Fruit fly (Drosophila melanogaster) whole organism, wandering third instar larva: ENCODE measurements around the gene CG18787.

Experiments
- Abd-B ChIP-seq: fragments of >200 bp; optimal IDR thresholded peaks from 2 replicates; lab custom pipeline; 2017; ENCODE audit warnings: missing biosample characterization, missing genetic modification characterization
- CG32264 ChIP-seq: fragments of 200-800 bp; sonication (Bioruptor generic); optimal IDR thresholded peaks from 2 replicates; lab custom pipeline; 2016; ENCODE audit warnings: missing biosample characterization, missing genetic modification characterization
- CG9705 ChIP-seq: fragments of 200-800 bp; sonication (Bioruptor generic); optimal IDR thresholded peaks from 2 replicates; lab custom pipeline; 2018; ENCODE audit warnings: missing biosample characterization, mild to moderate bottlenecking, missing genetic modification characterization
- CrebA ChIP-seq: fragments of 200-800 bp; sonication (Bioruptor generic); optimal IDR thresholded peaks from 2 replicates; lab custom pipeline; 2016; ENCODE audit warnings: missing biosample characterization, mild to moderate bottlenecking, missing genetic modification characterization, borderline replicate concordance
- Dfd ChIP-seq: fragments of >200 bp; optimal IDR thresholded peaks from 2 replicates; lab custom pipeline; 2017; ENCODE audit warnings: missing biosample characterization, missing genetic modification characterization
- Dif ChIP-seq: fragments of 200-275, 200-300 bp; sonication (Bioruptor generic); optimal IDR thresholded peaks from 2 replicates; lab custom pipeline; 2018; ENCODE audit warnings: missing biosample characterization, missing genetic modification characterization; ENCODE audit not compliant: partially characterized antibody
- GATAd ChIP-seq: sonication (Bioruptor generic); optimal IDR thresholded peaks from 2 replicates; lab custom pipeline; 2016; ENCODE audit warnings: missing biosample characterization, missing genetic modification characterization
- HLH106 ChIP-seq: fragments of 200-800 bp; optimal IDR thresholded peaks from 3 replicates; lab custom pipeline; 2019; ENCODE audit warnings: missing biosample characterization, mild to moderate bottlenecking, missing genetic modification characterization, moderate library complexity
- Hr78 ChIP-seq: fragments of >200 bp; optimal IDR thresholded peaks from 2 replicates; lab custom pipeline; 2017; ENCODE audit warnings: missing biosample characterization, missing genetic modification characterization
- Hr83 ChIP-seq: fragments of 200-300 bp; sonication (Bioruptor generic); optimal IDR thresholded peaks from 2 replicates; lab custom pipeline; 2016; ENCODE audit warnings: missing biosample characterization, mild to moderate bottlenecking, missing genetic modification characterization, moderate library complexity; ENCODE audit not compliant: poor library complexity, severe bottlenecking
- Jra ChIP-seq: sonication (Bioruptor generic); optimal IDR thresholded peaks from 2 replicates; lab custom pipeline; 2016; ENCODE audit warnings: missing biosample characterization, missing genetic modification characterization
- Mio ChIP-seq: sonication (Bioruptor generic); optimal IDR thresholded peaks from 2 replicates; lab custom pipeline; 2016; ENCODE audit warnings: missing biosample characterization, missing genetic modification characterization
- N ChIP-seq: fragments of >200 bp; optimal IDR thresholded peaks from 2 replicates; lab custom pipeline; 2018; ENCODE audit warnings: missing biosample characterization, missing external identifiers, missing genetic modification characterization
- OdsH ChIP-seq: fragments of 200-800 bp; sonication (Bioruptor generic); optimal IDR thresholded peaks from 2 replicates; lab custom pipeline; 2016; ENCODE audit warnings: missing biosample characterization, mild to moderate bottlenecking, missing genetic modification characterization
- Rel ChIP-seq, 2 experiments: fragments of 200-800 bp; sonication (Bioruptor generic) in 1 of 2; optimal IDR thresholded peaks; 2 replicates in 1 of 2; 3 replicates in 1 of 2; lab custom pipeline; 2016 to 2019; ENCODE audit warnings: mild to moderate bottlenecking in 2 of 2, missing biosample characterization in 2 of 2, missing genetic modification characterization in 2 of 2, moderate library complexity in 1 of 2
- Sp1 ChIP-seq: fragments of 200-800 bp; sonication (Bioruptor generic); optimal IDR thresholded peaks from 3 replicates; lab custom pipeline; 2019; ENCODE audit warnings: missing biosample characterization, mild to moderate bottlenecking, missing genetic modification characterization, moderate library complexity
- Vsx2 ChIP-seq: fragments of 200-300, 225-300 bp; sonication (Bioruptor generic); optimal IDR thresholded peaks from 2 replicates; lab custom pipeline; 2018; ENCODE audit warnings: missing biosample characterization, missing genetic modification characterization; ENCODE audit not compliant: partially characterized antibody
- br ChIP-seq: fragments of 200-800 bp; sonication (Bioruptor generic); optimal IDR thresholded peaks from 2 replicates; lab custom pipeline; 2016; ENCODE audit warnings: missing biosample characterization, missing genetic modification characterization
- brk ChIP-seq: fragments of 200-800 bp; sonication (Bioruptor generic); optimal IDR thresholded peaks from 2 replicates; lab custom pipeline; 2016; ENCODE audit warnings: missing biosample characterization, mild to moderate bottlenecking, missing genetic modification characterization
- dl ChIP-seq, 2 experiments: fragments of 175-275, 200-275 bp in 1 of 2; fragments of 200-275 bp in 1 of 2; sonication (Bioruptor generic); optimal IDR thresholded peaks; lab custom pipeline; 2018; ENCODE audit warnings: mild to moderate bottlenecking in 2 of 2, missing biosample characterization in 2 of 2, missing genetic modification characterization in 2 of 2, moderate library complexity in 2 of 2; ENCODE audit not compliant: partially characterized antibody in 2 of 2, insufficient read depth in 1 of 2
- dmrt93B ChIP-seq: fragments of 200-800 bp; sonication (Bioruptor generic); optimal IDR thresholded peaks from 2 replicates; lab custom pipeline; 2018; ENCODE audit warnings: missing biosample characterization, mild to moderate bottlenecking, missing genetic modification characterization
- ey ChIP-seq: fragments of 200-800 bp; sonication (Bioruptor generic); optimal IDR thresholded peaks from 2 replicates; lab custom pipeline; 2016; ENCODE audit warnings: missing biosample characterization, missing genetic modification characterization
- foxo ChIP-seq, 2 experiments: fragments of 200-800 bp; sonication (Bioruptor generic); optimal IDR thresholded peaks; 2 replicates in 1 of 2; 3 replicates in 1 of 2; lab custom pipeline; 2016 to 2017; ENCODE audit warnings: missing biosample characterization in 2 of 2, missing genetic modification characterization in 2 of 2
- fru ChIP-seq: fragments of 200-800 bp; sonication (Bioruptor generic); optimal IDR thresholded peaks from 3 replicates; lab custom pipeline; 2016; ENCODE audit warnings: missing biosample characterization, mild to moderate bottlenecking, missing genetic modification characterization
- h ChIP-seq: fragments of 200-800 bp; sonication (Bioruptor generic); optimal IDR thresholded peaks from 3 replicates; lab custom pipeline; 2016; ENCODE audit warnings: missing biosample characterization, mild to moderate bottlenecking, missing genetic modification characterization
- jim ChIP-seq: fragments of 175-275, 200-325 bp; sonication (Bioruptor generic); optimal IDR thresholded peaks from 2 replicates; lab custom pipeline; 2016; ENCODE audit warnings: missing biosample characterization, mild to moderate bottlenecking, missing genetic modification characterization
- lola ChIP-seq: fragments of >200 bp; optimal IDR thresholded peaks from 2 replicates; lab custom pipeline; 2017; ENCODE audit warnings: missing biosample characterization, missing genetic modification characterization
- psq ChIP-seq: fragments of 200-800 bp; sonication (Bioruptor generic); optimal IDR thresholded peaks from 3 replicates; lab custom pipeline; 2017; ENCODE audit warnings: missing biosample characterization, mild to moderate bottlenecking, missing genetic modification characterization, moderate library complexity
- rgr ChIP-seq: fragments of 200-800 bp; sonication (Bioruptor generic); optimal IDR thresholded peaks from 3 replicates; lab custom pipeline; 2016; ENCODE audit warnings: missing biosample characterization, mild to moderate bottlenecking, missing genetic modification characterization
- sage ChIP-seq: fragments of 200-800 bp; sonication (Bioruptor generic); optimal IDR thresholded peaks from 2 replicates; lab custom pipeline; 2016; ENCODE audit warnings: missing biosample characterization, mild to moderate bottlenecking, missing genetic modification characterization
- sv ChIP-seq: fragments of 200-800 bp; sonication (Bioruptor generic); optimal IDR thresholded peaks from 3 replicates; lab custom pipeline; 2016; ENCODE audit warnings: missing biosample characterization, missing genetic modification characterization
- tai ChIP-seq: sonication (Bioruptor generic); optimal IDR thresholded peaks from 2 replicates; lab custom pipeline; 2016; ENCODE audit warnings: missing biosample characterization, missing genetic modification characterization
- usp ChIP-seq: fragments of >200 bp; optimal IDR thresholded peaks from 2 replicates; lab custom pipeline; 2017; ENCODE audit warnings: missing biosample characterization, missing genetic modification characterization

CG18787 gene

dm6 chr2L:12005436-12006396, 6.6 kb upstream of the CG18787 start:
- TF ChIP-seq Sp1 (GFP tag; lab: Kevin White, UChicago) (peak; percentile 27), dl (GFP tag; optimal IDR thresholded peaks at IDR 0.05; lab: Kevin White, UChicago; ENCODE audit: insufficient read depth in 1 of 2, partially characterized antibody in 2 of 2) (peak; percentile 59 to 62), br (GFP tag; lab: Kevin White, UChicago) (peak; percentile 59), sage (GFP tag; lab: Kevin White, UChicago) (peak; percentile 53), rgr (GFP tag; lab: Kevin White, UChicago) (peak; percentile 1), Jra (GFP tag; lab: Kevin White, UChicago) (peak; percentile 40), Rel (GFP tag; optimal IDR thresholded peaks at IDR 0.05; lab: Kevin White, UChicago) (no peak), Rel (tag; optimal IDR thresholded peaks at IDR 0.05; lab: Kevin White, UChicago) (peak; percentile 100), CrebA (GFP tag; lab: Kevin White, UChicago) (no peak), dmrt93B (no peak), h (GFP tag; lab: Kevin White, UChicago) (no peak), fru (GFP tag; lab: Kevin White, UChicago) (peak; percentile 23), psq (peak; percentile 5)

dm6 chr2L:12004211-12004979, 5.3 kb upstream of the CG18787 start:
- peak; percentile 11 for TF ChIP-seq rgr (GFP tag; lab: Kevin White, UChicago)
- TF ChIP-seq ey (GFP tag; lab: Kevin White, UChicago): no peak
- TF ChIP-seq Dif (GFP tag; lab: Kevin White, UChicago): no peak
- TF ChIP-seq dl (GFP tag; optimal IDR thresholded peaks at IDR 0.05; lab: Kevin White, UChicago; ENCODE audit: insufficient read depth in 1 of 2, partially characterized antibody in 2 of 2): peak in 1 of 2 experiments; percentile 31
- no peak for TF ChIP-seq tai (GFP tag; lab: Kevin White, UChicago)
- no peak for TF ChIP-seq Dfd
- TF ChIP-seq sv (GFP tag; lab: Kevin White, UChicago): peak; percentile 28
- peak in 1 of 2 experiments; percentile 22 for TF ChIP-seq foxo (GFP tag; optimal IDR thresholded peaks at IDR 0.05; lab: Kevin White, UChicago)
- TF ChIP-seq CG9705 (GFP tag; lab: Kevin White, UChicago): no peak
- TF ChIP-seq HLH106: no peak
- TF ChIP-seq GATAd: no peak
- TF ChIP-seq OdsH (GFP tag; lab: Kevin White, UChicago): peak; percentile 44
- no peak for TF ChIP-seq CG32264
- TF ChIP-seq Rel (GFP tag; optimal IDR thresholded peaks at IDR 0.05; lab: Kevin White, UChicago): no peak
- no peak for TF ChIP-seq Rel (tag; optimal IDR thresholded peaks at IDR 0.05; lab: Kevin White, UChicago)

dm6 chr2L:12003792-12004210, 4.7 kb upstream of the CG18787 start:
- TF ChIP-seq foxo (GFP tag; optimal IDR thresholded peaks at IDR 0.05; lab: Kevin White, UChicago) (peak in 1 of 2 experiments; percentile 32), dl (GFP tag; optimal IDR thresholded peaks at IDR 0.05; lab: Kevin White, UChicago; ENCODE audit: insufficient read depth in 1 of 2, partially characterized antibody in 2 of 2) (no peak), lola (GFP tag; lab: Kevin White, UChicago) (peak; percentile 1), dmrt93B (no peak), Hr83 (GFP tag; lab: Kevin White, UChicago) (peak; percentile 22), OdsH (GFP tag; lab: Kevin White, UChicago) (no peak), usp (GFP tag; lab: Kevin White, UChicago) (no peak)

dm6 chr2L:12002922-12003791, 4.0 kb upstream of the CG18787 start:
- no peak for TF ChIP-seq Rel (GFP tag; optimal IDR thresholded peaks at IDR 0.05; lab: Kevin White, UChicago)
- peak; percentile 99 for TF ChIP-seq Rel (tag; optimal IDR thresholded peaks at IDR 0.05; lab: Kevin White, UChicago)
- TF ChIP-seq dl (GFP tag; optimal IDR thresholded peaks at IDR 0.05; lab: Kevin White, UChicago; ENCODE audit: insufficient read depth in 1 of 2, partially characterized antibody in 2 of 2): peak; percentile 64 to 90
- TF ChIP-seq Mio (GFP tag; lab: Kevin White, UChicago): no peak
- TF ChIP-seq CrebA (GFP tag; lab: Kevin White, UChicago): no peak
- no peak for TF ChIP-seq jim
- TF ChIP-seq N (GFP tag; lab: Kevin White, UChicago): no peak
- no peak for TF ChIP-seq CG9705 (GFP tag; lab: Kevin White, UChicago)
- no peak for TF ChIP-seq sv (GFP tag; lab: Kevin White, UChicago)
- TF ChIP-seq Sp1 (GFP tag; lab: Kevin White, UChicago): peak; percentile 20
- peak; percentile 63 for TF ChIP-seq br (GFP tag; lab: Kevin White, UChicago)
- peak; percentile 49 for TF ChIP-seq HLH106
- peak; percentile 50 for TF ChIP-seq Hr83 (GFP tag; lab: Kevin White, UChicago)
- no peak for TF ChIP-seq sage (GFP tag; lab: Kevin White, UChicago)
- TF ChIP-seq brk (GFP tag; lab: Kevin White, UChicago): no peak
- TF ChIP-seq dmrt93B: no peak
- TF ChIP-seq Hr78 (GFP tag; lab: Kevin White, UChicago): no peak
- no peak for TF ChIP-seq CG32264
- peak; percentile 88 for TF ChIP-seq h (GFP tag; lab: Kevin White, UChicago)
- TF ChIP-seq lola (GFP tag; lab: Kevin White, UChicago): no peak
- TF ChIP-seq Vsx2 (GFP tag; lab: Kevin White, UChicago): no peak
- no peak for TF ChIP-seq ey (GFP tag; lab: Kevin White, UChicago)
- TF ChIP-seq Abd-B (GFP tag; lab: Kevin White, UChicago): no peak
